Worm (Caenorhabditis elegans): ENCODE measurements around the gene str-190.

ce11 chrV:7460898-7461297, 17.4 kb downstream of the str-190 start, which contains the start of gene srh-92:
- TF ChIP-seq unc-39 (tag; optimal IDR thresholded peaks at IDR 0.05) (no peak), nhr-77 (tag; optimal IDR thresholded peaks at IDR 0.05) (no peak)

Data from whole organism, L3 larva.